Fruit fly (Drosophila melanogaster): ENCODE results near the gene hzg.

- TF ChIP-seq CG8478 (optimal IDR thresholded peaks at IDR 0.05) (no peak), CTCF (optimal IDR thresholded peaks at IDR 0.05) (no peak)
Observed at dm6 chr3L:16045083-16045830, 40.7 kb upstream of the hzg start.
